Fruit fly (Drosophila melanogaster) whole organism, prepupa: ENCODE results near the gene CG9686.

Experiments used
- Sox102F ChIP-seq: fragments of 200-800 bp; sonication (Bioruptor generic); optimal IDR thresholded peaks from 2 replicates; lab custom pipeline; 2016; ENCODE audit warnings: missing biosample characterization, mild to moderate bottlenecking, missing genetic modification characterization
- achi ChIP-seq: fragments of 200-800 bp; sonication (Bioruptor generic); optimal IDR thresholded peaks from 3 replicates; lab custom pipeline; 2016; ENCODE audit warnings: missing biosample characterization, missing genetic modification characterization

- no peak for TF ChIP-seq achi (GFP tag; lab: Kevin White, UChicago)
- no peak for TF ChIP-seq Sox102F (GFP tag; lab: Kevin White, UChicago)
Observed at dm6 chrX:9881746-9882145, 2.1 kb downstream of the CG9686 start, which contains the start of gene CG9689.
